Worm (Caenorhabditis elegans) whole organism, dauer: Measurements from ENCODE around the gene R02F2.1.

Experiments used
- unc-62 ChIP-seq: sonication (generic microtip); optimal IDR thresholded peaks from 2 replicates; lab custom pipeline; 2017; ENCODE audit warnings: missing biosample characterization, missing genetic modification reagents, missing genetic modification characterization

The R02F2.1 gene

DNA sequence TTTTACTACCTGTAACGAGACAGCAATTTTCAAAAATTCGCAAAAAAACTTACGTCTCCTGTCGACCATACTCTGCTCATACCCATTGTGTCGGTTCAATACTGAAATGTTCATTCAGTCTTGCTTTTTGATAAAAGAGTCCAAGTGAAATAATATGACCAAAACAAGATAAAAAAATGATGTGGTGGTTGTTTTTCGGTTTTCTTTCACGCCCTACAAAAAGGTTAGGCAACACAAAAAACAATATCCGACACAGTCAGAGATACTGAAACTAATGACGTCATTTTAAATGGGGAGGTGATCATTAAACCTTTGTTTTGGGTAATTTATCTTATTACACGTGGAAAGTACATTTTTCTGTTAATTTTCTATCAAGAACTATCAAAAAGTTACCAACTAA, 6.5 kb upstream of the R02F2.1 start, which contains the start of gene R02F2.8:
R02F2.8 (minus strand) TSS at position 101 of the 400 bp plus-strand sequence.
- TF ChIP-seq unc-62 (GFP tag; lab: Kevin White, UChicago) = no peak

DNA sequence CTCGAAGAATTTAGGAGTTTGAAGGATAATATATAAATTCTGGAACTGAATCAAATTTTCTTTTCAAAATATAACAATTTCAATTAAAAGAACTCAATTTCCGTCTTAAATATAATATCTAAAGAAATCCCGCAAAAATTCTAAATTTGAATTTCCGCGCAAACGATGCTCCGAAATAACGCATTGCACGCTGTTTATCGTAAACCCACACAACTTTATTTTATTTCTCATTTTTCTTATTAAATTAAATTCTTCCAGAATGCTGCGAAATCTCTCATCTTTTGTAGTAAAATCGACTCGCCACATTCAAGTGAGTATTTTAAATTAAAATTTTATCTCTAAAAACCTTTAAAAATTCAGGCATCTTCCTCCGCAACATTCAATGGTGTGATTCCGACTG, 2.7 kb upstream of the R02F2.1 start, which contains the start of gene R02F2.9:
R02F2.9 (plus strand) TSS at position 218 of the 400 bp plus-strand sequence.
- TF ChIP-seq unc-62 (GFP tag; lab: Kevin White, UChicago) = no peak

DNA sequence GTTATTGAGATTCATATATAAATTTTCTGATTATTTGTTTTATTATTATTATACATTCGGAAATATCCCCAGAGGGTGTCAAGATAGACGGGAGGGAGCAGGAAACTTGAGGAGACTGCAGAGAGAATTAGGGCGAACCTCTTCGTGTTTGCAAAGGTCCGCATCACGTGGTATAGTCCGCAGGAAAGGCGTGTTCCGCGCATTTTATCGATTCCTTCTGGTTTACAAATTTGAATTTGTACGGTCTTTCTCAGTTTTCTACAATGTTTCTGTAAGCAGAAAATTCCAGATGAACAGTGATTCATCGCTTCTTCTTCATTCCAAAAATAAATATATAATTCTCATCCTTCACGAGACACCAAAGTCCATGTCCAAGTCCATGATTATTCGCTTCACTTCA, 1.7 kb upstream of the R02F2.1 start:
- TF ChIP-seq unc-62 (GFP tag; lab: Kevin White, UChicago) = no peak

DNA sequence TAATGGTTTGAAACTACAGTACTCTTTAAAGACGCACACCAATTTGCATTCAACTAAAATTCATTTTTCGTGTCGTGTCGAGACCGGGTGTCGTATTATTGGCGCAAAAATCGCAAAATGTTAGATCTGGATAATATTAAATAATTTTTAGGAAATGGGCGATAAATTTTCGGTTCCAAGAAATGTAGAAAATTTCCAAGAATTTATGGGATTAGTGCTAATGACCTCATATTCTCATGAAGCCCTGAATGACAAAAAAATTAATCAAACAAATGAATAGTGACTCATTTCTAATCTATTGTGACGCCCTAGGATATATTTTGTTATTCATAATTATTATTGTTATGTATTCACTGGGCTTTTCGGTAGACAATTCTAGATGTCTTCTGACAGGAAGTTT, 953 bp upstream of the R02F2.1 start:
- TF ChIP-seq unc-62 (GFP tag; lab: Kevin White, UChicago) = no peak

DNA sequence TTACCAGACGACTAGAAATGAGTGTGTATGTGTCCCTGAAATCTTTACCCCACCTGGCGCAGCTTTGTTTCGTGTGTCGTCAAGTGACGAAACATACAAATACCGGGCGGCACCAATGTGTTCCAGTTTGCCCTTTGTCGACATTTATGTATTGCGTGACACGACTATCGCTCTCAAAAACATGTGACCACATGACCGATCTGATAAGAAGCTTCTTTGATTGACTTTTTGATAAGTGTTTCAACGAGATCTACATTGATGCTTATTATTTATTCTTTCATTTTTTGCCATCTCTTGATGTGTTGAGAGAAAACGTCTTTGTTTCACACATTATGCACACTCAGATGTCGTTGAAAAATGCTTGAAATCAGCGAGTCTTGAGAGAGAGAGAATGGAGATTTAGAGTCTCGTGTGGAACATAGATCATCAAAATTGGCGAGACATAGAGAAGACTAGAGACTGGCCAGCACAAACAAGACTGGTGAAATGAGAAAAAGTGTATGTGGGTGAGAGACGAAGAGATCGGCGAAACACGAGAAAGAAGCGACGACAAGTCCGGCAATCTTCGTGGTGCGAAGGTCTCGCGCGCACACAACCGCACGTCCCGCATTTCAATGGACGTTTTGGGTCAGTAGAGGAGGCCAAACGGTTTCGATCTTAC, 1.4 kb downstream of the R02F2.1 start:
- TF ChIP-seq unc-62 (GFP tag; lab: Kevin White, UChicago) = no peak

DNA sequence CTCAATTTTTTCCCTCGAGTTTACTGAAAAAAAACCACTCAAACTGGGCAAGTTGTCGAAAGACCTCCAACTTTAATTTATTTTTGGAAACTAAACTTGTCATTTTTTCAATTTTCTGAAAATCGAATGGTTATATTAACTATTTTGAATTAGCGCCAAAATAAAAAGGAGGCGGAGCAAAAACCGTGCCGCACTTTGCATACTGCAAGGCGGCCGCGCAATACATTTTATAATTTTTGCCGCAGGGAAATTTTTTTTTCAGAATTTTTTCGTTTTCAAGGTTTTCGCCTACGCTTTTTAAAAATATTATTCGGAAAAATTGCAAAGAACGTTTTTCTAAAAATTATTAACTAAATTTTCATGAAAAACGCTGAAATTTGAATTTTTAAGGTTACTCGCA, 2.0 kb downstream of the R02F2.1 start:
- no peak for TF ChIP-seq unc-62 (GFP tag; lab: Kevin White, UChicago)

DNA sequence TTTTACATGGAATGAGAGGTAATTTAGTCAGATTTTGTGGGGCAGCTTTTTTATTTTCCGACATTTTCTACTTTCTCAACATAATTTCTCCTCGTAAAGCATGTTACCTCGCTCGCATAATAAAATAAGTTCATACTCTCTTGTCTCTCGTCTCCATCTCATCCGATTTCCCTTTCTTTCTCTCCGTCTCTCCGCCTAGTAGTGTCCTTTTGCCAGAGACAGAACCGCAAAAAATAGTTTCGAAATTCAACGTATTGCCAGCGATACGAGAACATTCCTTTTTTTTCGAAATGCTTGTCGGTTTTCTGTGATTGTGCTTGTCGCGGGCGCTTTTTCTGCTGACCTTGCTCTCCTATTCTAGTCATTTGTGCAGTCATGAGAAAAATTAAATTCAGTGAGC, 2.5 kb downstream of the R02F2.1 start:
- no peak for TF ChIP-seq unc-62 (GFP tag; lab: Kevin White, UChicago)

DNA sequence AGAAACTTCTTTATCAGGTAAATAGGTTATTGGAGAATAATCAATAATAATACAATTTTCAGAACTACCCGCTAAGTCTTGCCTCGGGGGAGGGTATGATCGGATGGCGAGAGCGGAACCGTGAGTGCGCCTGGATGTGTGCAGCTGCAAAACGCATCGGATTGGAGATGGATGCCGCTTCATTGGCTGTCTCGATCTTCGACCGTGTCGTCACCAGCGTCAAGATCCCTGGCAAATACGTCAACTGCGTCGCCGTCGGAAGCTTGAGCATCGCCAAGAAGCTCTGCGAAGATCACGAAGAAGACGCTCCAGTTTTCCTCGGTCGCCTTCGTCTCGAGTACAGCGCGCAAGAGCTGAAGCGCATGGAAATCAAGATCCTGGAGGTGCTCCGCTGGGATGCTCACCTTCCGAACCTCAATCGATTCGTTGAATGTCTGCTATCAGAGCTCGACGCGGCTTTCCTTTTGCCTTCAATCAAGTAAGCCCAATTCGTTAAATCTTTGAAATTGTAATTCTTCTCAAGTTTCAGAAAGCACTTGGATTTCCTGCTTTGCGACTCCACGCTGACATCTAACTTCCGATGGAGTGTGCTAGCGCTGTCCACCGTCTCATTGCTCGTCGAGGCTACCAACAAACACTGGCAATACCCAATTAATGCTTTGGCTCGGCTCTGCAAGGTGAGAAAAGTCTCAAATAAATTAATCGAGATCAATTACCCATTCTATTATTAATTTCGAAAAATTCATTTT, 3.2 kb downstream of the R02F2.1 start:
- no peak for TF ChIP-seq unc-62 (GFP tag; lab: Kevin White, UChicago)

DNA sequence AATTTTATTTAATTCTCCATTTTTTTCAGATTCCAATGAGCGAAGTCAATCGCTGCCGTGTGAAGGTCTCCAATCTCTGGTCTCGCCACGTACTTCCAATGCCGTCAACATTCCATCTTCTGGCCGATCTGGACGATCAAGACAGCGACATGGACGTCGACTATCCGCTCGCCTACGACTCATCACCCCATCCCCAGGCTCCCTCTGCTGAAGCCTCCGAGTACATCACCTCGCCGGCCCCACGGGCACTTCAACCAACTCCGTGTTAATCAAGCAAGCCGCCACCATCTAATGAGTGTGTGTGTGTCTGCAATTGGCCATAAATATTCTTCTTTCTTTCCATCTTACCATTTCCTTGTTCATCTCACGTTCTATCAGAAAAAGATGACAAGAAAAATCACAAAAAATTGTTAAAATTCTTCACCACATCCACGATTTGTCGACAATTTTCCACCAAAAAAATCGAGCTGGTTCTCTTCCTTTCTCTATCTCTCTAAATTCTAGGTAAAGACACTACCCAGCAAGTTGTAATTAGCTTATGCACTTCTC, 3.9 kb downstream of the R02F2.1 start:
- TF ChIP-seq unc-62 (GFP tag; lab: Kevin White, UChicago) = no peak

DNA sequence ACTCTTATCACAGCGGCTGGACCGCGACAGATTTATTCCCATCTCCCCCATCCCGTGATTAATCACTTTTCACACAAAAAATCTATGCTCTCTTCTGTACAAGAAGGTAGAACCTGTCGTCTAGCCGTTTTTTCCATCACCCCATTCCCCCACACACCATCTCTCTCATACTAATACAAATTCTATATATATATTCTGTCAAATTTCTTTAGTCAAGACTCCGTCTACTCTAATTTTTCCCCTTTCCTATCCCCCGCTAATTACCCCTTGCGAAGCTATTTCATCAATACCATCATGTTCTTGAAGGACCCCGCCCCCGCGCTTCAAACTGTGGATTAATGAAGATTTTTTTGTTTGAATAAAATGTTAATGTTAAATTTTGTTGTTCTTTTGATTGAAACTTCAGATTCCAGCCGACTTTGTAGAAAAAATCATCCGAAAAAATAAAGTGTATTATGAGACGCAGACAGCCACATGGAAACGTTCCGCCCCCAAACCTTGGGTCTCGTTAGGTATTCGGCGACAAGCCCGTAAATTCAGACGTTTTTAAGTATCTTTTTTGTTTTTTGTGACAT, 4.4 kb downstream of the R02F2.1 start:
- no peak for TF ChIP-seq unc-62 (GFP tag; lab: Kevin White, UChicago)

DNA sequence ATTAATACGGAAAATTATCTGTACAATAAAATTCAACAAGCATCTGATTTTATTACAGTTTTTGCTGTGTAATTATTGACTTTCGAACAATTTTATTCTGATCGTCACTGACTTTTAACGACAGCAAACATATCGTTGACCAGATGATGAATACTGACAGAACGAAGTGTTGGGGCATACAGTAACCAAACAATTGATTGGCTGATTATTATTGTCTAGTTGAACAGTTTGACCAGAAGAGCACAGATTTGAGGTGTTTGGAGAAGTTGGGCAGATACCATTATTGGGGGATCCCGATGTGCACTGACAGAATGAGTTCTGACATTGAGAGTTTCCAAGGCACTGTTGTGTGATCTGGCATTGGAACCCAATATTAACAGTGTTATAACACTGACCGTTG, 5.3 kb downstream of the R02F2.1 start:
- TF ChIP-seq unc-62 (GFP tag; lab: Kevin White, UChicago) = no peak

DNA sequence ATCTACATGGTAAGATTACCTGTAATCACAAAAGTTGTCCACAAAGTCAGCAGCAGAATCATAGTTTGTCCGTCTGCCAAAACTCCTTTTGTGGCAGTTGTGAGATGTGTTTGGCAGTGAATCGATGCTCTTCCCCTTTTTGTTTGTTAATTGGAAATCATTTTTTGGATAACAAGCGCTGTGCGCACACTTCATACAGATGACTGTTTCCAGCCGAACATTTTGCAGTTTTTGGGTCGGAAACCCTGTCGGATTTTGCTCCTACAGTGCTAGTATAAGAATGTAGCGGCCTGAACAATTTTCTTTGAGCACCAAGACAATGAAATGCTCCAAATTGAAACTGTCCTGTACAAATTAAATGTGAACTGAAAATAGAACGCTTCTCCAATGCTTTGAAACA, 7.0 kb downstream of the R02F2.1 start, which contains the start of gene D1044.7:
D1044.7 (minus strand) TSS at position 101 of the 400 bp plus-strand sequence.
- no peak for TF ChIP-seq unc-62 (GFP tag; lab: Kevin White, UChicago)

DNA sequence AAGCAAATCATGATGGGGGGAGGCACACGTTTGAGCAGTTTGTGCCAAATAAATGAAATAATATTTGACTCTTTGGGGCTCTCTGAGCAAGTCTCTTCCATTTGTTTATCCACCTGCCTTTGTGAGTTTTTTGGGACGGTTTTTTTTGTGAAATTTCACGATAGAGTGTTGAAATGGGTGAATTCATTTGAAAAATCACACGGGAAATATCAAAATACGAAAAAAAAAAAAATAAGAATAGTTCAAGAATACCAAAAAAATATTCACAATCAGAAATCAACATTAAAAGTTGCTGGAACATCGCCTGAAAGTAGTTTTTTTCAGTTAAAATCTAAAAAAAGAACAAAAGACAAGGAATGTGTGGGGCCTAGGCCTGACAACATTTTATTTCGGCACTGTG, 10.8 kb downstream of the R02F2.1 start, which contains the start of gene pqn-25:
pqn-25 (minus strand) TSS at position 101 of the 400 bp plus-strand sequence.
- TF ChIP-seq unc-62 (GFP tag; lab: Kevin White, UChicago) = no peak

DNA sequence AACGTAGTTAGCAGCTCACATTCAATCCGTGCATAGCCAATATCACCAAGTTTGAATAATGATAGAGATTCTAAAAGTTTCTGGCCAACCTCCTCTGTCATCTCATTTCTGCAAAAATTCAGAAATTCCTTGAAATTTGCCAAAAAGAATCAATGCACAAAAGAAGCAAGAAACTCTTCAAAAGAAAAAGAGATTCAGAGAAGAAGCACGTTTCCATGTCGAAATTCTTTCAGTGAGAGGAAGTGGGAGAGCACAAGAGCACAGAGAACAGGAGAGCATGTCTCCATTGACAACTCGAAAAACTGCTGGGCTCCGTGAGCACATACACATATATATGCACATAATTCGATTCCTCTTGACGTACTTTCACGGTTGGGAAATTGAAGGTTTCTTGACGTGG, 15.7 kb downstream of the R02F2.1 start, which contains the start of gene nekl-4:
nekl-4 (minus strand) TSS at position 101 of the 400 bp plus-strand sequence.
- TF ChIP-seq unc-62 (GFP tag; lab: Kevin White, UChicago) = no peak

DNA sequence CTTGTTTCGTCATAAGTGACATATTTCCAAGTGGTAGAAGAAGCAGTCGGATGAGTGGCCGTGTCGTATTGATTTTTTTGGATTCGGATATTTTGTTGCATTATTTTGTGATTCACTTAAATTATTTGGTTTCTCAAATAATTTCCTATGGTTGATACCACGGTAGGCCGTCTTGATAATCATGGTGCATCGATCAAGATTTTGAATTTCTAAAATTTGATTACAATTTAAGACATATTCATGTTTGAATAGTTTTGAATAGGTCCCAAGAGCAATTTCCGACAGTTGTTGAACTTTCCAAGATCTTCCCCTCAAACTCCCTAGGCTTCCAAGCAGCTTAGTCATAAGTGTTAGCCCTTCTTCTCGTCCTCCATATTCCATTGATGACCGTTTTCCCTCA, 20.2 kb downstream of the R02F2.1 start, which contains the start of gene D1044.4:
D1044.4 (minus strand) TSS at position 101 of the 400 bp plus-strand sequence.
- no peak for TF ChIP-seq unc-62 (GFP tag; lab: Kevin White, UChicago)

DNA sequence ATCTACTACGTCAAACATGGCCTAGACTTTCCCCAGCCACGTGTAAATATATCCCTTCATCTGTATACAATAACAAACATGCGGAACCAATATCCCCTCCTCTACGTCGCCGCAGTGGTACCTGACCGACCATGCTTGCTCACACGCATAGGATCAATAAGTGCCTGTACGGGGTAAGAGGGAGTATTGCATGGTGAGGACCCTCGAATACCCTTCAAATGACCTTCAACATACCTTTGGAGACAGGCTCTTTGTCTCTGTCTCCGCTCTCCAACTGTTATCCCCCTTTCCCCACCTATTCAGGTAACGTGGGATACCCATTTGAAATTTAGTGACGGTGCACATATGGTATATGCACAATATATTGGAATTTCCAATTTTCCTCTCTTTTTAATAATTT, 24.3 kb downstream of the R02F2.1 start, which contains the start of gene dex-1:
dex-1 (plus strand) TSS at position 132 of the 400 bp plus-strand sequence.
- TF ChIP-seq unc-62 (GFP tag; lab: Kevin White, UChicago) = no peak
